Fruit fly (Drosophila melanogaster) whole organism, embryonic: ENCODE results near the gene KP78a.

Experiments
- CG10209 ChIP-seq: fragments of 200-800 bp; sonication (Bioruptor generic); optimal IDR thresholded peaks from 3 replicates; lab custom pipeline; 2017; ENCODE audit warnings: missing biosample characterization, mild to moderate bottlenecking, missing genetic modification characterization, missing genetic modification reagents
- CG11504 ChIP-seq: fragments of 200-800 bp; sonication (Bioruptor generic); optimal IDR thresholded peaks from 3 replicates; lab custom pipeline; 2019; ENCODE audit warnings: missing biosample characterization, mild to moderate bottlenecking, missing genetic modification characterization, moderate library complexity
- CG8359 ChIP-seq: fragments of 200-800 bp; sonication (Bioruptor generic); optimal IDR thresholded peaks from 2 replicates; lab custom pipeline; 2017; ENCODE audit warnings: missing biosample characterization, mild to moderate bottlenecking, missing genetic modification characterization, borderline replicate concordance
- Poxn ChIP-seq: fragments of 200-800 bp; sonication (Bioruptor generic); IDR thresholded peaks from 2 replicates; pipeline ENCODE4 v1.3.6; 2022; ENCODE audit warnings: missing biosample characterization, missing genetic modification characterization
- Sry-δ ChIP-seq: fragments of 200-800 bp; sonication (Bioruptor generic); optimal IDR thresholded peaks from 2 replicates; lab custom pipeline; 2016; ENCODE audit warnings: missing biosample characterization, missing genetic modification characterization
- danr ChIP-seq: fragments of 200-800 bp; sonication (Bioruptor generic); IDR thresholded peaks from 2 replicates; pipeline ENCODE4 v1.3.6; 2022; ENCODE audit warnings: missing biosample characterization, missing genetic modification characterization

DNA sequence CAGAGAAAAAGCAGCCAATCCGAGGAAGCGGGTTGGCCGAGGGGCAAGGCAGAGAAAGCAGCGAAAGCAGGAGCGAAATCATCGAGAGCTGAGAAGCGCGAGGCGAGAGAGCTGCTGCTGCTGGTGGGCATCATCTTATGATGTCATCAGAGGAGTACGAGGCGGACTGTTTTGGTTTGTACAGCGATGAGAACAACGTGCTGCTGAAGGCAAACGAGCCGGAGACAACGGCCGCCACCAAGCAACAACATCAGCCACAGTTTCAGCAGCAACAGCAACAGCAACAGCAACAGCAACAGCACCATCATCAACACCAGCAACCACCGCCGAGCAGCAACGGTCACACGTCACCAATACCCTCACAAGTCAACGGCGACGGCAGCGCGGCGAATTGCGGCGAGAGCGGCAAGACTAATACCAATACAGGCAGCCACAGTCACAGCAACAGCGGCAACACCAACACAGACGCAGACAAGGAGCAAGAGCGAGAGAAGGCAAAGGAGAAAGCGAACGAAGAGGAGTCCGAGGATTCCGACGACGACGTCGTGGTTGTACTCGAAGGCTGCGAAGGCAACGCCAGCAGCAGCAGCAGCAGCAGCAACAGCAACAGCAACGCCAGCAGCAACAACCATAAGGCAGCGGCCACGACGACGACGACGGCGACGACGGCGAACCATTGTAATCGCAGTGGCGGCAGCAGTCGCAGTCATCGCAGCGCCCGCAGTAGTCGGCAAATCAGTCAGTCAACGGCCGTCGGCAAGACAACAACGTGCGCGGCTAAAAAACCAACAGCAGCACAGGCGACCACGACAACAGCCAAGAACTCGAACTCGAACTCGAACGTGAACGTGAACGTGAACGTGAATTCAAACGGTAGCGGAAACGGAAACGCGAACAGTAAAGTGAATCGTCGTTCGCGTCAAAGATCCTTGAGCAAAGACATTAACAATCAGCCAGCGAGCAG lies 19.4 kb upstream of the KP78a start:
- TF ChIP-seq CG10209 (GFP tag; lab: Kevin White, UChicago) (peak; percentile 12), CG11504 (tag; lab: Kevin White, UChicago) (peak; percentile 88), Poxn (no peak), danr (GFP tag; lab: Robert Waterston, UW) (no peak), CG8359 (no peak), Sry-δ (GFP tag; lab: Kevin White, UChicago) (no peak)
